Worm (Caenorhabditis elegans) whole organism, mixed stage, embryonic: ENCODE measurements around the gene lgc-35.

Experiments used
- M03D4.4 ChIP-seq: sonication (generic microtip); optimal IDR thresholded peaks from 2 replicates; lab custom pipeline; 2017; ENCODE audit warnings: mild to moderate bottlenecking, missing genetic modification characterization, missing compliant biosample characterization
- ceh-39 ChIP-seq: fragments of 150-350 bp; optimal IDR thresholded peaks from 2 replicates; lab custom pipeline; 2014; ENCODE audit warnings: missing biosample characterization, missing genetic modification characterization
- ceh-43 ChIP-seq: fragments of 200-800 bp; sonication (Bioruptor generic); optimal IDR thresholded peaks from 2 replicates; lab custom pipeline; 2018; ENCODE audit warnings: mild to moderate bottlenecking, missing genetic modification characterization, moderate library complexity, missing compliant biosample characterization
- ceh-83 ChIP-seq: fragments of 200-800 bp; sonication (Bioruptor generic); optimal IDR thresholded peaks from 2 replicates; lab custom pipeline; 2018; ENCODE audit warnings: mild to moderate bottlenecking, missing genetic modification characterization, missing compliant biosample characterization
- ces-1 ChIP-seq: fragments of 150-350 bp; optimal IDR thresholded peaks from 2 replicates; lab custom pipeline; 2014; ENCODE audit warnings: missing biosample characterization, missing genetic modification reagents, missing genetic modification characterization
- cnd-1 ChIP-seq: fragments of 200-800 bp; sonication (Bioruptor generic); optimal IDR thresholded peaks from 2 replicates; lab custom pipeline; 2018; ENCODE audit warnings: mild to moderate bottlenecking, missing genetic modification characterization, missing compliant biosample characterization
- drap-1 ChIP-seq: fragments of 200-800 bp; sonication (Bioruptor generic); optimal IDR thresholded peaks from 3 replicates; lab custom pipeline; 2018; ENCODE audit warnings: mild to moderate bottlenecking, missing genetic modification characterization, missing compliant biosample characterization
- elt-1 ChIP-seq: sonication (generic microtip); optimal IDR thresholded peaks from 2 replicates; lab custom pipeline; 2017; ENCODE audit warnings: missing genetic modification characterization, mild to moderate bottlenecking, missing compliant biosample characterization, antibody characterized with exemption, moderate library complexity, borderline replicate concordance; ENCODE audit not compliant: insufficient read depth
- elt-3 ChIP-seq: fragments of 150-350 bp; optimal IDR thresholded peaks from 2 replicates; lab custom pipeline; 2014; ENCODE audit warnings: missing biosample characterization, missing genetic modification characterization
- flh-1 ChIP-seq: fragments of 200-800 bp; sonication (Bioruptor generic); optimal IDR thresholded peaks from 2 replicates; lab custom pipeline; 2018; ENCODE audit warnings: mild to moderate bottlenecking, missing genetic modification characterization, moderate library complexity, missing compliant biosample characterization
- ham-2 ChIP-seq: fragments of 200-800 bp; sonication (Bioruptor generic); optimal IDR thresholded peaks from 2 replicates; lab custom pipeline; 2018; ENCODE audit warnings: mild to moderate bottlenecking, missing genetic modification characterization, missing compliant biosample characterization
- hlh-1 ChIP-seq: fragments of 150-350 bp; optimal IDR thresholded peaks from 2 replicates; lab custom pipeline; 2014; ENCODE audit warnings: missing biosample characterization, missing genetic modification reagents, missing genetic modification characterization
- lin-13 ChIP-seq: fragments of 150-350 bp; optimal IDR thresholded peaks from 2 replicates; lab custom pipeline; 2014; ENCODE audit warnings: missing biosample characterization, missing genetic modification characterization
- lin-32 ChIP-seq: fragments of 200-800 bp; sonication (Bioruptor generic); optimal IDR thresholded peaks from 2 replicates; lab custom pipeline; 2018; ENCODE audit warnings: mild to moderate bottlenecking, missing genetic modification characterization, missing compliant biosample characterization
- mep-1 ChIP-seq: fragments of 150-350 bp; optimal IDR thresholded peaks from 2 replicates; lab custom pipeline; 2017; ENCODE audit warnings: missing biosample characterization, missing genetic modification reagents, missing genetic modification characterization, inconsistent platforms
- mls-2 ChIP-seq: sonication (generic microtip); optimal IDR thresholded peaks from 2 replicates; lab custom pipeline; 2016; ENCODE audit warnings: mild to moderate bottlenecking, missing genetic modification characterization, moderate library complexity, missing compliant biosample characterization
- nhr-12 ChIP-seq: fragments of 150-350 bp; optimal IDR thresholded peaks from 2 replicates; lab custom pipeline; 2014; ENCODE audit warnings: missing biosample characterization, missing genetic modification characterization
- nhr-237 ChIP-seq: fragments of 150-350 bp; optimal IDR thresholded peaks from 2 replicates; lab custom pipeline; 2014; ENCODE audit warnings: missing biosample characterization, missing genetic modification characterization
- nhr-28 ChIP-seq: fragments of 150-350 bp; optimal IDR thresholded peaks from 2 replicates; lab custom pipeline; 2014; ENCODE audit warnings: missing biosample characterization, missing genetic modification characterization
- nhr-76 ChIP-seq: sonication (generic microtip); optimal IDR thresholded peaks from 2 replicates; lab custom pipeline; 2017; ENCODE audit warnings: missing biosample characterization, missing genetic modification characterization
- pha-4 ChIP-seq: fragments of 150-350 bp; optimal IDR thresholded peaks from 2 replicates; lab custom pipeline; 2018; ENCODE audit warnings: missing biosample characterization, missing genetic modification reagents, missing genetic modification characterization
- sem-2 ChIP-seq: fragments of 200-800 bp; sonication (Bioruptor generic); optimal IDR thresholded peaks from 2 replicates; lab custom pipeline; 2018; ENCODE audit warnings: mild to moderate bottlenecking, missing genetic modification characterization, missing compliant biosample characterization
- snpc-4 ChIP-seq: fragments of 150-350 bp; optimal IDR thresholded peaks from 2 replicates; lab custom pipeline; 2014; ENCODE audit warnings: missing biosample characterization, missing genetic modification characterization
- sptf-1 ChIP-seq: sonication (generic microtip); optimal IDR thresholded peaks from 2 replicates; lab custom pipeline; 2017; ENCODE audit warnings: mild to moderate bottlenecking, missing genetic modification characterization, moderate library complexity, missing compliant biosample characterization
- tbx-8 ChIP-seq: fragments of 200-800 bp; sonication (Bioruptor generic); optimal IDR thresholded peaks from 2 replicates; lab custom pipeline; 2018; ENCODE audit warnings: mild to moderate bottlenecking, missing genetic modification characterization, moderate library complexity, missing compliant biosample characterization
- unc-120 ChIP-seq: sonication (generic microtip); optimal IDR thresholded peaks from 2 replicates; lab custom pipeline; 2017; ENCODE audit warnings: missing genetic modification characterization, missing compliant biosample characterization; ENCODE audit not compliant: poor library complexity, severe bottlenecking
- unc-39 ChIP-seq: fragments of 150-350 bp; optimal IDR thresholded peaks from 2 replicates; lab custom pipeline; 2014; ENCODE audit warnings: missing biosample characterization, missing genetic modification characterization
- zip-8 ChIP-seq: fragments of 150-350 bp; optimal IDR thresholded peaks from 2 replicates; lab custom pipeline; 2014; ENCODE audit warnings: missing biosample characterization, missing genetic modification characterization
- ztf-11 ChIP-seq: fragments of 150-350 bp; optimal IDR thresholded peaks from 2 replicates; lab custom pipeline; 2014; ENCODE audit warnings: missing biosample characterization, missing genetic modification characterization

lgc-35 gene

ce11 chrII:12810709-12811108, 29.2 kb downstream of the lgc-35 start, which contains the start of gene Y46G5A.20:
Y46G5A.20 (plus strand) TSS chrII:12811009.
- TF ChIP-seq flh-1 (GFP tag; lab: Kevin White, UChicago) (no peak), nhr-76 (tag; lab: Kevin White, UChicago) (no peak), sptf-1 (no peak), lin-13 (tag; lab: Kevin White, UChicago) (no peak), unc-120 (tag; lab: Kevin White, UChicago) (no peak), sem-2 (GFP tag; lab: Kevin White, UChicago) (no peak), mls-2 (no peak), elt-1 (tag; lab: Kevin White, UChicago) (no peak), ztf-11 (no peak)
- TF ChIP-seq, all 35 proteins: peak for 0

- TF ChIP-seq lin-32 (GFP tag; lab: Kevin White, UChicago) (no peak), drap-1 (GFP tag; lab: Kevin White, UChicago) (no peak), nhr-12 (no peak), mep-1 (no peak), ceh-83 (GFP tag; lab: Kevin White, UChicago) (no peak), tbx-8 (GFP tag; lab: Kevin White, UChicago) (no peak), ztf-11 (no peak)
Measured at ce11 chrII:12809725-12810124, 30.2 kb downstream of the lgc-35 start.

ce11 chrII:12808746-12809145, 31.2 kb downstream of the lgc-35 start:
- no peak for TF ChIP-seq flh-1 (GFP tag; lab: Kevin White, UChicago)
- TF ChIP-seq ztf-11: no peak
- no peak for TF ChIP-seq unc-39 (tag; lab: Kevin White, UChicago)
- no peak for TF ChIP-seq ces-1 (GFP tag; lab: Kevin White, UChicago)
- no peak for TF ChIP-seq ceh-83 (GFP tag; lab: Kevin White, UChicago)
- TF ChIP-seq tbx-8 (GFP tag; lab: Kevin White, UChicago): no peak
- no peak for TF ChIP-seq snpc-4 (tag; lab: Kevin White, UChicago)
- no peak for TF ChIP-seq nhr-237 (tag; lab: Kevin White, UChicago)
- TF ChIP-seq unc-120 (tag; lab: Kevin White, UChicago): no peak
- TF ChIP-seq M03D4.4: no peak
- no peak for TF ChIP-seq zip-8 (tag; lab: Kevin White, UChicago)
- no peak for TF ChIP-seq drap-1 (GFP tag; lab: Kevin White, UChicago)
- TF ChIP-seq ceh-43 (GFP tag; lab: Kevin White, UChicago): no peak
- no peak for TF ChIP-seq cnd-1 (tag; lab: Kevin White, UChicago)
- TF ChIP-seq ham-2: no peak
- TF ChIP-seq nhr-76 (tag; lab: Kevin White, UChicago): no peak
- no peak for TF ChIP-seq elt-1 (tag; lab: Kevin White, UChicago)
- no peak for TF ChIP-seq nhr-28

- TF ChIP-seq ceh-83 (GFP tag; lab: Kevin White, UChicago): no peak
- no peak for TF ChIP-seq pha-4
- TF ChIP-seq sem-2 (GFP tag; lab: Kevin White, UChicago): no peak
- TF ChIP-seq flh-1 (GFP tag; lab: Kevin White, UChicago): no peak
- TF ChIP-seq lin-32 (GFP tag; lab: Kevin White, UChicago): no peak
- no peak for TF ChIP-seq cnd-1 (tag; lab: Kevin White, UChicago)
- no peak for TF ChIP-seq elt-3 (tag; lab: Kevin White, UChicago)
- TF ChIP-seq hlh-1 (tag; lab: Kevin White, UChicago): no peak
- TF ChIP-seq nhr-237 (tag; lab: Kevin White, UChicago): no peak
- no peak for TF ChIP-seq tbx-8 (GFP tag; lab: Kevin White, UChicago)
- no peak for TF ChIP-seq ceh-39 (tag; lab: Kevin White, UChicago)
- no peak for TF ChIP-seq sptf-1
- no peak for TF ChIP-seq ces-1 (GFP tag; lab: Kevin White, UChicago)
- no peak for TF ChIP-seq ceh-43 (GFP tag; lab: Kevin White, UChicago)
- TF ChIP-seq drap-1 (GFP tag; lab: Kevin White, UChicago): no peak
- no peak for TF ChIP-seq ham-2
- TF ChIP-seq ztf-11: no peak
Measured at ce11 chrII:12806602-12807182, 33.3 kb downstream of the lgc-35 start, which contains the start of gene spds-1. spds-1 (plus strand) TSS chrII:12806899.
